Worm (Caenorhabditis elegans) whole organism, late embryonic: ENCODE data around the gene C49F5.8.

Experiments
- C08G9.2 ChIP-seq: sonication (generic microtip); optimal IDR thresholded peaks from 2 replicates; lab custom pipeline; 2016; ENCODE audit warnings: mild to moderate bottlenecking, missing genetic modification characterization, moderate library complexity, missing compliant biosample characterization
- F13H6.1 ChIP-seq: sonication (generic microtip); optimal IDR thresholded peaks from 2 replicates; lab custom pipeline; 2016; ENCODE audit warnings: missing genetic modification characterization, missing compliant biosample characterization
- K02D7.2 ChIP-seq: sonication (generic microtip); optimal IDR thresholded peaks from 2 replicates; lab custom pipeline; 2017; ENCODE audit warnings: mild to moderate bottlenecking, missing genetic modification characterization, missing compliant biosample characterization
- T23F11.4 ChIP-seq: fragments of 200-800 bp; sonication (Bioruptor generic); optimal IDR thresholded peaks from 2 replicates; lab custom pipeline; 2018; ENCODE audit warnings: mild to moderate bottlenecking, missing genetic modification characterization, missing compliant biosample characterization
- ahr-1 ChIP-seq: sonication (generic microtip); optimal IDR thresholded peaks from 2 replicates; lab custom pipeline; 2016; ENCODE audit warnings: missing genetic modification characterization, missing compliant biosample characterization
- ceh-14 ChIP-seq: sonication (generic microtip); optimal IDR thresholded peaks from 2 replicates; lab custom pipeline; 2016; ENCODE audit warnings: missing genotype, missing genetic modification characterization, missing compliant biosample characterization
- ceh-22 ChIP-seq: sonication (generic microtip); optimal IDR thresholded peaks from 2 replicates; lab custom pipeline; 2017; ENCODE audit warnings: missing biosample characterization, missing genetic modification characterization
- ceh-34 ChIP-seq: sonication (generic microtip); optimal IDR thresholded peaks from 2 replicates; lab custom pipeline; 2016; ENCODE audit warnings: mild to moderate bottlenecking, missing genetic modification characterization, missing compliant biosample characterization
- ceh-45 ChIP-seq: fragments of 200-800 bp; sonication (Bioruptor generic); IDR thresholded peaks from 2 replicates; pipeline ENCODE4 v1.3.6; 2022; ENCODE audit warnings: missing genetic modification reagents, missing genetic modification characterization, missing compliant biosample characterization
- ceh-6 ChIP-seq: fragments of 200-800 bp; sonication (Bioruptor generic); optimal IDR thresholded peaks from 2 replicates; lab custom pipeline; 2018; ENCODE audit warnings: mild to moderate bottlenecking, missing genetic modification characterization, missing compliant biosample characterization
- ceh-9 ChIP-seq: sonication (generic microtip); optimal IDR thresholded peaks from 2 replicates; lab custom pipeline; 2016; ENCODE audit warnings: mild to moderate bottlenecking, missing genetic modification characterization, inconsistent platforms, missing compliant biosample characterization
- dmd-4 ChIP-seq: sonication (generic microtip); optimal IDR thresholded peaks from 2 replicates; lab custom pipeline; 2016; ENCODE audit warnings: borderline replicate concordance, missing genetic modification characterization, missing compliant biosample characterization
- elt-2 ChIP-seq: sonication (generic microtip); optimal IDR thresholded peaks from 2 replicates; lab custom pipeline; 2016; ENCODE audit warnings: missing genetic modification reagents, missing genetic modification characterization, missing compliant biosample characterization
- elt-4 ChIP-seq: sonication (generic microtip); optimal IDR thresholded peaks from 2 replicates; lab custom pipeline; 2016; ENCODE audit warnings: missing genetic modification characterization, missing compliant biosample characterization
- eyg-1 ChIP-seq: sonication (generic microtip); optimal IDR thresholded peaks from 2 replicates; lab custom pipeline; 2016; ENCODE audit warnings: missing genotype, missing genetic modification characterization, missing compliant biosample characterization
- fax-1 ChIP-seq: sonication (generic microtip); optimal IDR thresholded peaks from 2 replicates; lab custom pipeline; 2016; ENCODE audit warnings: missing genotype, missing genetic modification characterization, missing compliant biosample characterization
- fkh-10 ChIP-seq: fragments of 150-350 bp; optimal IDR thresholded peaks from 2 replicates; lab custom pipeline; 2014; ENCODE audit warnings: missing biosample characterization, missing genetic modification reagents, missing genetic modification characterization
- fkh-6 ChIP-seq: sonication (generic microtip); optimal IDR thresholded peaks from 2 replicates; lab custom pipeline; 2016; ENCODE audit warnings: missing genetic modification characterization, missing compliant biosample characterization
- hlh-13 ChIP-seq: fragments of 200-800 bp; sonication (Bioruptor generic); optimal IDR thresholded peaks from 2 replicates; lab custom pipeline; 2018; ENCODE audit warnings: mild to moderate bottlenecking, missing genetic modification characterization, missing compliant biosample characterization
- hlh-30 ChIP-seq: sonication (generic microtip); optimal IDR thresholded peaks from 2 replicates; lab custom pipeline; 2017; ENCODE audit warnings: antibody characterized with exemption, missing genetic modification characterization, missing compliant biosample characterization; ENCODE audit not compliant: insufficient read depth
- hlh-6 ChIP-seq: sonication (generic microtip); optimal IDR thresholded peaks from 2 replicates; lab custom pipeline; 2016; ENCODE audit warnings: missing genotype, missing genetic modification characterization, missing compliant biosample characterization
- hlh-8 ChIP-seq: sonication (generic microtip); optimal IDR thresholded peaks from 2 replicates; lab custom pipeline; 2016; ENCODE audit warnings: missing genotype, missing genetic modification characterization, missing compliant biosample characterization
- lim-6 ChIP-seq: sonication (generic microtip); optimal IDR thresholded peaks from 2 replicates; lab custom pipeline; 2016; ENCODE audit warnings: missing genetic modification characterization, missing compliant biosample characterization
- lin-11 ChIP-seq: fragments of 200-800 bp; sonication (Bioruptor generic); optimal IDR thresholded peaks from 2 replicates; lab custom pipeline; 2018; ENCODE audit warnings: mild to moderate bottlenecking, missing genetic modification characterization, missing compliant biosample characterization
- mec-3 ChIP-seq: sonication (generic microtip); optimal IDR thresholded peaks from 2 replicates; lab custom pipeline; 2016; ENCODE audit warnings: borderline replicate concordance, missing genetic modification characterization, missing compliant biosample characterization
- nfya-1 ChIP-seq: sonication (generic microtip); optimal IDR thresholded peaks from 2 replicates; lab custom pipeline; 2017; ENCODE audit warnings: missing genetic modification characterization, mild to moderate bottlenecking, missing compliant biosample characterization, antibody characterized with exemption, moderate library complexity
- nhr-11 ChIP-seq: fragments of 150-350 bp; optimal IDR thresholded peaks from 2 replicates; lab custom pipeline; 2014; ENCODE audit warnings: missing biosample characterization, missing genetic modification characterization
- npax-4 ChIP-seq: sonication (generic microtip); optimal IDR thresholded peaks from 2 replicates; lab custom pipeline; 2016; ENCODE audit warnings: missing genetic modification characterization, missing compliant biosample characterization
- pax-1 ChIP-seq: fragments of 150-350 bp; optimal IDR thresholded peaks from 2 replicates; lab custom pipeline; 2014; ENCODE audit warnings: missing biosample characterization, missing genetic modification characterization
- ref-2 ChIP-seq: sonication (generic microtip); optimal IDR thresholded peaks from 2 replicates; lab custom pipeline; 2016; ENCODE audit warnings: missing genetic modification characterization, missing compliant biosample characterization
- rnt-1 ChIP-seq: sonication (generic microtip); optimal IDR thresholded peaks from 2 replicates; lab custom pipeline; 2016; ENCODE audit warnings: missing genetic modification characterization, missing compliant biosample characterization
- sdc-2 ChIP-seq: sonication (generic microtip); optimal IDR thresholded peaks from 2 replicates; lab custom pipeline; 2016; ENCODE audit warnings: missing genotype, missing genetic modification characterization, missing compliant biosample characterization
- sox-4 ChIP-seq: sonication (generic microtip); optimal IDR thresholded peaks from 2 replicates; lab custom pipeline; 2017; ENCODE audit warnings: mild to moderate bottlenecking, missing genetic modification characterization, inconsistent platforms, missing compliant biosample characterization
- syd-9 ChIP-seq: sonication (generic microtip); optimal IDR thresholded peaks from 2 replicates; lab custom pipeline; 2016; ENCODE audit warnings: mild to moderate bottlenecking, missing genetic modification characterization, moderate library complexity, missing compliant biosample characterization
- ttx-3 ChIP-seq: sonication (generic microtip); optimal IDR thresholded peaks from 2 replicates; lab custom pipeline; 2016; ENCODE audit warnings: missing genetic modification reagents, missing genetic modification characterization, missing compliant biosample characterization
- unc-3 ChIP-seq, 2 experiments: fragments of 200-800 bp in 1 of 2; sonication (Bioruptor generic) in 1 of 2; sonication (generic microtip) in 1 of 2; conservative IDR thresholded peaks in 1 of 2; optimal IDR thresholded peaks in 1 of 2; 2 replicates each; pipeline versions ENCODE4 v1.3.6 to Lab custom; 2016 to 2022; ENCODE audit warnings: missing compliant biosample characterization in 2 of 2, missing genetic modification characterization in 2 of 2, missing genetic modification reagents in 1 of 2
- unc-55 ChIP-seq: sonication (generic microtip); optimal IDR thresholded peaks from 2 replicates; lab custom pipeline; 2017; ENCODE audit warnings: missing biosample characterization, missing genetic modification reagents, missing genetic modification characterization
- unc-86 ChIP-seq: sonication (generic microtip); optimal IDR thresholded peaks from 2 replicates; lab custom pipeline; 2016; ENCODE audit warnings: missing genetic modification characterization, missing compliant biosample characterization
- zip-5 ChIP-seq: sonication (generic microtip); optimal IDR thresholded peaks from 2 replicates; lab custom pipeline; 2016; ENCODE audit warnings: missing genetic modification characterization, missing compliant biosample characterization
- ztf-16 ChIP-seq: sonication (generic microtip); optimal IDR thresholded peaks from 2 replicates; lab custom pipeline; 2017; ENCODE audit warnings: missing genetic modification characterization, missing compliant biosample characterization

The C49F5.8 gene

ce11 chrX:11924158-11924557 lies 35.8 kb upstream of the C49F5.8 start, which contains the start of gene F55G7.1:
F55G7.1 (plus strand) TSS chrX:11924433.
- TF ChIP-seq lin-11 (tag; lab: Kevin White, UChicago) (no peak), sdc-2 (tag; lab: Kevin White, UChicago) (peak; percentile 97), ceh-34 (tag; lab: Kevin White, UChicago) (no peak), unc-3 (GFP tag; conservative IDR thresholded peaks at IDR 0.05; lab: Robert Waterston, UW) (no peak), unc-3 (tag; optimal IDR thresholded peaks at IDR 0.05; lab: Kevin White, UChicago) (no peak), ref-2 (tag; lab: Kevin White, UChicago) (peak; percentile 9)
- TF ChIP-seq, all 69 proteins: peak for 2

DNA sequence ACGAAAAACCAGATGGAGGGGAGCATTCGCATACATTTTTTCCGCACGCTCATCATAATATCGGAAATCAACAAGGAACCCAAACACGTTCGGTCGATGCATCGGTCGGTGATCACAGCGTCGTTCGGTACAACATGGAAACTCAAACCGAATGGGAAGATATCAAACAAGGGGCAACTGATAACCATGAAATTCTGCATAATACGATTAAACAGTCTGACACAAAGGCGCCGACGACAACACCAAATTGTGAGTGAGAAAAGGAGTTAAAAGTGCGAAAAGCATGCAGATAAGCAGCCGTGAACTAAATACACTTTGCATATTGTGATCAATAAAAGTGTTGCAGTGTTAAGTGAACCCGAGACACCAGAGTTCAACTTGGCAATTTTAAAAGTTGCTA lies 34.7 kb upstream of the C49F5.8 start:
- TF ChIP-seq hlh-6 (tag; lab: Kevin White, UChicago) (no peak), fax-1 (tag; lab: Kevin White, UChicago) (no peak), mec-3 (no peak), unc-3 (GFP tag; conservative IDR thresholded peaks at IDR 0.05; lab: Robert Waterston, UW) (no peak), unc-3 (tag; optimal IDR thresholded peaks at IDR 0.05; lab: Kevin White, UChicago) (no peak), hlh-13 (GFP tag; lab: Kevin White, UChicago) (no peak)

- TF ChIP-seq ahr-1 (tag; lab: Kevin White, UChicago) (no peak), fkh-10 (GFP tag; lab: Kevin White, UChicago) (no peak), elt-2 (tag; lab: Kevin White, UChicago) (no peak), dmd-4 (tag; lab: Kevin White, UChicago) (no peak), elt-4 (no peak), npax-4 (tag; lab: Kevin White, UChicago) (no peak), ceh-14 (no peak), K02D7.2 (tag; lab: Kevin White, UChicago) (no peak), hlh-6 (tag; lab: Kevin White, UChicago) (no peak), F13H6.1 (tag; lab: Kevin White, UChicago) (no peak), C08G9.2 (tag; lab: Kevin White, UChicago) (no peak), sox-4 (tag; lab: Kevin White, UChicago) (no peak)
These were observed 32.4 kb upstream of the C49F5.8 start, which contains the start of gene F55G7.4 for ce11 chrX:11927585-11927984. F55G7.4 (plus strand) TSS chrX:11927885.

ce11 chrX:11931559-11931958 lies 28.4 kb upstream of the C49F5.8 start, which contains the start of gene dot-1.4:
dot-1.4 (minus strand) TSS chrX:11931659.
- TF ChIP-seq ttx-3 (tag; lab: Kevin White, UChicago) (no peak), hlh-13 (GFP tag; lab: Kevin White, UChicago) (no peak), hlh-8 (no peak), nfya-1 (tag; lab: Kevin White, UChicago) (no peak), dmd-4 (tag; lab: Kevin White, UChicago) (no peak), T23F11.4 (GFP tag; lab: Kevin White, UChicago) (no peak), lim-6 (no peak), unc-55 (GFP tag; lab: Kevin White, UChicago) (no peak), zip-5 (tag; lab: Kevin White, UChicago) (no peak), ztf-16 (tag; lab: Kevin White, UChicago) (no peak), hlh-30 (no peak), ceh-34 (tag; lab: Kevin White, UChicago) (no peak), ceh-45 (no peak)

ce11 chrX:11933547-11933946 lies 26.4 kb upstream of the C49F5.8 start:
- no peak for TF ChIP-seq eyg-1 (tag; lab: Kevin White, UChicago)
- peak; percentile 47 for TF ChIP-seq nfya-1 (tag; lab: Kevin White, UChicago)

- TF ChIP-seq ceh-6 (peak; percentile 67), nhr-11 (tag; lab: Kevin White, UChicago) (no peak), rnt-1 (peak; percentile 18), dmd-4 (tag; lab: Kevin White, UChicago) (no peak), ttx-3 (tag; lab: Kevin White, UChicago) (peak; percentile 1), sox-4 (tag; lab: Kevin White, UChicago) (peak; percentile 64), ceh-34 (tag; lab: Kevin White, UChicago) (peak; percentile 73), ztf-16 (tag; lab: Kevin White, UChicago) (peak; percentile 51), hlh-13 (GFP tag; lab: Kevin White, UChicago) (no peak), pax-1 (no peak), elt-2 (tag; lab: Kevin White, UChicago) (peak; percentile 72), ceh-45 (no peak), F13H6.1 (tag; lab: Kevin White, UChicago) (no peak), ceh-9 (tag; lab: Kevin White, UChicago) (no peak), ceh-22 (tag; lab: Kevin White, UChicago) (no peak), syd-9 (tag; lab: Kevin White, UChicago) (peak; percentile 14), hlh-6 (tag; lab: Kevin White, UChicago) (peak; percentile 74), unc-86 (tag; lab: Kevin White, UChicago) (peak; percentile 54), hlh-30 (no peak), fkh-6 (peak; percentile 29)
These were observed 25.0 kb upstream of the C49F5.8 start for ce11 chrX:11934933-11935332.
